Fruit fly (Drosophila melanogaster) whole organism, prepupa: ENCODE results near the gene Culd.

Source experiments
- CG10631 ChIP-seq: fragments of 200-800 bp; sonication (Bioruptor generic); optimal IDR thresholded peaks from 2 replicates; lab custom pipeline; 2016; ENCODE audit warnings: missing biosample characterization, missing genetic modification characterization
- CG11294 ChIP-seq: fragments of 200-800 bp; sonication (Bioruptor generic); IDR thresholded peaks from 2 replicates; pipeline ENCODE4 v1.3.6; 2022; ENCODE audit warnings: missing biosample characterization, missing genetic modification characterization
- CG11902 ChIP-seq: fragments of 200-800 bp; sonication (Bioruptor generic); optimal IDR thresholded peaks from 3 replicates; lab custom pipeline; 2016; ENCODE audit warnings: missing biosample characterization, missing genetic modification characterization
- CG15336 ChIP-seq: fragments of 200-800 bp; sonication (Bioruptor generic); IDR thresholded peaks from 2 replicates; pipeline ENCODE4 v1.3.6; 2022; ENCODE audit warnings: missing biosample characterization, missing genetic modification characterization
- CG3032 ChIP-seq: fragments of 200-800 bp; optimal IDR thresholded peaks from 2 replicates; lab custom pipeline; 2019; ENCODE audit warnings: missing biosample characterization, mild to moderate bottlenecking, missing genetic modification characterization, moderate library complexity
- CG31627 ChIP-seq: fragments of 200-800 bp; sonication (Bioruptor generic); optimal IDR thresholded peaks from 3 replicates; lab custom pipeline; 2016; ENCODE audit warnings: missing biosample characterization, missing genetic modification characterization
- CG34406 ChIP-seq: fragments of 200-800 bp; sonication (Bioruptor generic); optimal IDR thresholded peaks from 3 replicates; lab custom pipeline; 2016; ENCODE audit warnings: missing biosample characterization, missing genetic modification characterization
- CG3919 ChIP-seq: fragments of 200-800 bp; sonication (Bioruptor generic); optimal IDR thresholded peaks from 3 replicates; lab custom pipeline; 2016; ENCODE audit warnings: missing biosample characterization, missing genetic modification characterization
- CG4318 ChIP-seq: fragments of 200-800 bp; sonication (Bioruptor generic); optimal IDR thresholded peaks from 3 replicates; lab custom pipeline; 2017; ENCODE audit warnings: missing biosample characterization, mild to moderate bottlenecking, missing genetic modification characterization
- CG6163 ChIP-seq: fragments of 200-800 bp; sonication (Bioruptor generic); IDR thresholded peaks from 3 replicates; pipeline ENCODE4 v1.3.6; 2022; ENCODE audit warnings: missing biosample characterization, missing genetic modification characterization
- CG6276 ChIP-seq: fragments of 200-800 bp; sonication (Bioruptor generic); optimal IDR thresholded peaks from 2 replicates; lab custom pipeline; 2017; ENCODE audit warnings: missing biosample characterization, mild to moderate bottlenecking, missing genetic modification characterization
- CG6808 ChIP-seq: fragments of 200-800 bp; sonication (Bioruptor generic); optimal IDR thresholded peaks from 3 replicates; lab custom pipeline; 2017; ENCODE audit warnings: missing biosample characterization, missing genetic modification characterization, mild to moderate bottlenecking, moderate library complexity, missing genetic modification reagents
- CG6854 ChIP-seq: fragments of 200-800 bp; sonication (Bioruptor generic); optimal IDR thresholded peaks from 2 replicates; lab custom pipeline; 2017; ENCODE audit warnings: missing biosample characterization, mild to moderate bottlenecking, missing genetic modification characterization
- CG7368 ChIP-seq: fragments of 200-800 bp; sonication (Bioruptor generic); optimal IDR thresholded peaks from 3 replicates; lab custom pipeline; 2016; ENCODE audit warnings: missing biosample characterization, missing genetic modification characterization
- CG8319 ChIP-seq: fragments of 200-800 bp; sonication (Bioruptor generic); optimal IDR thresholded peaks from 3 replicates; lab custom pipeline; 2016; ENCODE audit warnings: missing biosample characterization, missing genetic modification characterization
- CG8632 ChIP-seq: fragments of 200-800 bp; sonication (Bioruptor generic); optimal IDR thresholded peaks from 3 replicates; lab custom pipeline; 2016; ENCODE audit warnings: missing biosample characterization, missing genetic modification characterization
- CG9139 ChIP-seq: fragments of 200-800 bp; sonication (Bioruptor generic); optimal IDR thresholded peaks from 3 replicates; lab custom pipeline; 2017; ENCODE audit warnings: missing biosample characterization, mild to moderate bottlenecking, missing genetic modification characterization
- Eip78C ChIP-seq: fragments of 200-800 bp; sonication (Bioruptor generic); peaks from one replicate; lab custom pipeline; 2016; ENCODE audit warnings: missing biosample characterization, missing genetic modification characterization
- Ets21C ChIP-seq: fragments of 200-800 bp; sonication (Bioruptor generic); optimal IDR thresholded peaks from 3 replicates; lab custom pipeline; 2016; ENCODE audit warnings: missing biosample characterization, missing genetic modification characterization
- Ets96B ChIP-seq: fragments of 200-800 bp; optimal IDR thresholded peaks from 2 replicates; lab custom pipeline; 2019; ENCODE audit warnings: missing biosample characterization, mild to moderate bottlenecking, missing genetic modification characterization, moderate library complexity
- Gug ChIP-seq: fragments of 200-800 bp; sonication (Bioruptor generic); IDR thresholded peaks from 2 replicates; pipeline ENCODE4 v1.3.6; 2022; ENCODE audit warnings: missing biosample characterization, missing genetic modification characterization
- Hr39 ChIP-seq: fragments of 200-800 bp; sonication (Bioruptor generic); optimal IDR thresholded peaks from 2 replicates; lab custom pipeline; 2016; ENCODE audit warnings: missing biosample characterization, missing genetic modification characterization
- Hr4 ChIP-seq: fragments of 200-800 bp; sonication (Bioruptor generic); optimal IDR thresholded peaks from 3 replicates; lab custom pipeline; 2016; ENCODE audit warnings: missing biosample characterization, missing genetic modification characterization
- Lpt ChIP-seq: fragments of 200-800 bp; sonication (Bioruptor generic); optimal IDR thresholded peaks from 3 replicates; lab custom pipeline; 2016; ENCODE audit warnings: missing biosample characterization, missing genetic modification characterization
- Met ChIP-seq: fragments of 200-800 bp; sonication (Bioruptor generic); optimal IDR thresholded peaks from 3 replicates; lab custom pipeline; 2016; ENCODE audit warnings: missing biosample characterization, missing genetic modification characterization
- OdsH ChIP-seq: fragments of 200-800 bp; sonication (Bioruptor generic); optimal IDR thresholded peaks from 3 replicates; lab custom pipeline; 2016; ENCODE audit warnings: missing biosample characterization, missing genetic modification characterization
- Smox ChIP-seq: fragments of 200-800 bp; sonication (Bioruptor generic); optimal IDR thresholded peaks from 3 replicates; lab custom pipeline; 2016; ENCODE audit warnings: missing biosample characterization, missing genetic modification characterization
- Sox102F ChIP-seq: fragments of 200-800 bp; sonication (Bioruptor generic); optimal IDR thresholded peaks from 2 replicates; lab custom pipeline; 2016; ENCODE audit warnings: missing biosample characterization, mild to moderate bottlenecking, missing genetic modification characterization
- Sox14 ChIP-seq: fragments of 200-800 bp; sonication (Bioruptor generic); optimal IDR thresholded peaks from 3 replicates; lab custom pipeline; 2016; ENCODE audit warnings: missing biosample characterization, missing genetic modification characterization
- Sox15 ChIP-seq: fragments of 200-800 bp; sonication (Bioruptor generic); optimal IDR thresholded peaks from 3 replicates; lab custom pipeline; 2016; ENCODE audit warnings: missing biosample characterization, missing genetic modification characterization
- achi ChIP-seq: fragments of 200-800 bp; sonication (Bioruptor generic); optimal IDR thresholded peaks from 3 replicates; lab custom pipeline; 2016; ENCODE audit warnings: missing biosample characterization, missing genetic modification characterization
- cyc ChIP-seq: fragments of 200-800 bp; sonication (Bioruptor generic); optimal IDR thresholded peaks from 3 replicates; lab custom pipeline; 2016; ENCODE audit warnings: missing biosample characterization, missing genetic modification characterization
- eg ChIP-seq: fragments of 200-800 bp; sonication (Bioruptor generic); IDR thresholded peaks from 3 replicates; pipeline ENCODE4 v1.3.6; 2022; ENCODE audit warnings: missing biosample characterization, missing genetic modification characterization
- esn ChIP-seq: fragments of 200-800 bp; sonication (Bioruptor generic); optimal IDR thresholded peaks from 2 replicates; lab custom pipeline; 2016; ENCODE audit warnings: missing biosample characterization, mild to moderate bottlenecking, missing genetic modification characterization, moderate library complexity
- fkh ChIP-seq: fragments of 200-800 bp; sonication (Bioruptor generic); optimal IDR thresholded peaks from 3 replicates; lab custom pipeline; 2017; ENCODE audit warnings: missing biosample characterization, mild to moderate bottlenecking, missing genetic modification characterization, moderate library complexity
- lz ChIP-seq: fragments of 200-800 bp; sonication (Bioruptor generic); optimal IDR thresholded peaks from 3 replicates; lab custom pipeline; 2016; ENCODE audit warnings: missing biosample characterization, missing genetic modification characterization
- pdm3 ChIP-seq: fragments of 200-800 bp; sonication (Bioruptor generic); optimal IDR thresholded peaks from 3 replicates; lab custom pipeline; 2016; ENCODE audit warnings: missing biosample characterization, missing genetic modification characterization
- spab ChIP-seq: fragments of 200-800 bp; sonication (Bioruptor generic); optimal IDR thresholded peaks from 2 replicates; lab custom pipeline; 2017; ENCODE audit warnings: missing biosample characterization, mild to moderate bottlenecking, missing genetic modification characterization, missing genetic modification reagents
- svp ChIP-seq: fragments of 200-800 bp; sonication (Bioruptor generic); peaks from one replicate; lab custom pipeline; 2016; ENCODE audit warnings: missing biosample characterization, missing genetic modification characterization
- topi ChIP-seq: fragments of 200-800 bp; sonication (Bioruptor generic); optimal IDR thresholded peaks from 3 replicates; lab custom pipeline; 2016; ENCODE audit warnings: missing biosample characterization, missing genetic modification characterization

Gene Culd

DNA sequence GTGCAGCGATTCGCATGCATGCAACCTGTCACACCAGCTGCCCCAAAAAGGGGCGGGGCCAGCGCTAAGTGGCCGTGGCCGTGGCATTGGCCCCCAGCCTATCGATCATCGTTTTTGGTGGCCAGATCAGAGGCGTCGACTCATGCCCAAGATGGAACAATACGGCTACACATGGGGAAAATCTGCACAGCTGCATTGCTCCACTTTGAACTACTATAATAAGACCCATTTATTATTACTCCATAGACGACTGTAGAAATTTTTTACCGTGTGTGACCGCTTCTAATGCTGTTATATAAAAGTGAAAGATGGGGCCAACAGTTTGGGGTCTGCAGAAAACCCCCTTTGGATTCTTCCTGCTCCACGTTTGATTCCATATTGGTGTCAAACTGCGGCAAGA, 27.9 kb upstream of the Culd start (continued):
- TF ChIP-seq achi (GFP tag; lab: Kevin White, UChicago) (peak; percentile 27), Met (no peak), Hr4 (GFP tag; lab: Kevin White, UChicago) (peak; percentile 69), Eip78C (GFP tag; lab: Kevin White, UChicago) (peak; percentile 59), lz (no peak)

DNA sequence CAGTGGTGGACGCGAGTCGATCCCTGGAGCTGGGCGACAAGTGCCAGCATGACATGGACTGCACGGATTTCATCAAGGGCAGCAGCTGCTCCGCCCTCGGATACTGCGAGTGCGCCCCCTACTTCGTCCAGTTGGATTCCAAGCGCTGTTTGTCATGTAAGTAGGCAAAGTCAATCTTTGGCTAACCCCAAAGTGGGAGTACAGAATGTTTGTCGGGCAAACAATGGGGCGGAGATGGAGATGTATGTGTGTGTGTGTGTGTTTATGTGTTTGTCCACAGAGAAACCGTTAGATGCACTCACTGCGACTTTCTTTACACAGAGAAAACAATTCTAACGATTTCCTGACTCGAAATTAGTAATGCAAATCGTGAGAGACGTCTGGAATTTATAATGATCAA, 23.1 kb upstream of the Culd start:
- TF ChIP-seq fkh (GFP tag; lab: Kevin White, UChicago), result peak; percentile 50
- TF ChIP-seq Gug, result no peak

DNA sequence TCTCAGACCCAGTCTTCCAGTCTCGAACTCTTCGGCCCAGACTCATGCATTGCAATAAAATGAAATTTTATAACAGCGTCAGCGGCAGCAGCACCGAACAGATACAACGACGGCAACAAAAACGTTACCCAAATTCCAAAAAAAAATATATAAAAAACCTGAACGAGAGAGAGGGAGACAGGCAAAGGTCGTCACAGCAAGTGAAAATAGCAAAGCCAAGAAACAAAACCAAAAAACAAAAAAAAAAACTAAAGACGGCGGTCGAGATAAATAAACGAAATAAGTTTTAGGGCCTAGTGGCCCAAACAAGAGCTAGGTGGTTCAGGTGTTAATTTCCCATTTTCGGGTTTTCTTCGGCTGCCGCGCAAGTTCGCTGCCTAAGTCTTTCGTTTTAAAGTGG, 18.0 kb upstream of the Culd start:
- TF ChIP-seq Hr4 (GFP tag; lab: Kevin White, UChicago) (no peak), topi (no peak)

DNA sequence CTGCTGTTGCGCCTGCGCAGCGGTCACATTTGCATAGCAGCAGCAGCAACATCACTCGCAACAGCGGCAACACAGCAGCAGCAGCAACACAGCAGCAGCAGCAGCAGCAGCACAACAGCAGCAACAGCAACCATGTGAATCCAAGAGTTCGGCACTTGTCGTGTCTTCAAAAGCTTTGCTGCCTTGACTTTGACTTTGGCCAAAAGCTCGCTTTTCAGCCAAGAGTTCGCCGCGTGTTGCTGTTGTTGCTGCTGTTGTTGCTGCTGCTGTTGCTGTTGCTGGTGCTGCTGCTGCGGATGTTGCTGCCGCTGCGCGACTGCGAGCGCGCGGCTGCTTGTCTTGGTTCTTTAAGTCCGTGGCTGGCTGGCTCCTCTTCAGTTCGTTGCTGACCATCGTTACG, 15.9 kb upstream of the Culd start, which contains the start of gene ImpE1:
ImpE1 (plus strand) TSS at position 371 of the 400 bp plus-strand sequence.
- peak; percentile 49 for TF ChIP-seq CG6854
- TF ChIP-seq Gug, result no peak
- TF ChIP-seq Sox102F (GFP tag; lab: Kevin White, UChicago), result peak; percentile 35
- TF ChIP-seq topi, result no peak
- TF ChIP-seq Ets21C (GFP tag; lab: Kevin White, UChicago), result no peak
- peak; percentile 45 for TF ChIP-seq Eip78C (GFP tag; lab: Kevin White, UChicago)
- TF ChIP-seq CG3919 (GFP tag; lab: Kevin White, UChicago), result peak; percentile 74

DNA sequence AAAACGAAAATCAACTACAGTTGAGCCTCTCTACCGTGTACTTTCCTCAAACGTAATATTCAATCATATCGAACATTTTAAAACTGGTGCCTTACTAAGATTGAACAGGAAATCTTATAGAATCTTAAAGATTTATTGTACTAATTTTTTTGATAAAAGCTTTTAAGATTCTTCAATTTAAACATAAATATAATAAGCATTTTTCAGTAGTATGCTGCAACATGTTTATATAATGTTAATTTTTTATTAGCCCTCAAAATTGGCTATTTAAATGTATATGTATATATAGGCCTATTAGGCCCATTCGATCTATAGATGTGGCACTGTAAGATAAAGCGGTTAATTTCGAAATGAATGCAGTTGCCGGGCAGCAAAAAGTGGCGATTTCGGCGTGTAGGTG, 15.4 kb upstream of the Culd start:
- no peak for TF ChIP-seq Sox15 (GFP tag; lab: Kevin White, UChicago)
- TF ChIP-seq CG11294 (GFP tag; lab: Robert Waterston, UW), result no peak
- no peak for TF ChIP-seq Sox14 (GFP tag; lab: Kevin White, UChicago)
- peak; percentile 56 for TF ChIP-seq svp (GFP tag; lab: Kevin White, UChicago)
- no peak for TF ChIP-seq Hr39 (GFP tag; lab: Kevin White, UChicago)
- no peak for TF ChIP-seq Smox (GFP tag; lab: Kevin White, UChicago)
- TF ChIP-seq Eip78C (GFP tag; lab: Kevin White, UChicago), result peak; percentile 62
- TF ChIP-seq Sox102F (GFP tag; lab: Kevin White, UChicago), result no peak
- TF ChIP-seq CG15336 (GFP tag; lab: Robert Waterston, UW), result no peak

DNA sequence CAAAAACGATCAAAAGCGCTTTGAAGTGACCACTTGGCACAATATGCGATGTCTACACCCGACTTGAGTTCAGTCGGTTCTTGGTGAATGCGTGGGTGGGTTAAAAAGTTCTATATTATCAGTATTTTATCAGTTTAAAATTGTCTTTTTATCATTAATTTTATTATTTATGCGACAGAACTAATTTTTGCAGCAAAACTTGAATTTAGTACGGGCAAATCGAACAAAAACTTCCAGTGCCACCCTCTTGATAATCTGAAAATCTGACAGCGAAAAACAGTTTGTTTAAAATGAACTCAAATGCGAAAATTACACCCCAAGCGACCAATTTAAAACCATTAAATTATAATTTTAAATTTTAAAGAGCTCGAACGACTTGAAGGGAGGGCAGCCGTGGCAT, 14.8 kb upstream of the Culd start:
- no peak for TF ChIP-seq spab (GFP tag; lab: Kevin White, UChicago)
- no peak for TF ChIP-seq CG34406 (GFP tag; lab: Kevin White, UChicago)
- no peak for TF ChIP-seq CG6808
- peak; percentile 14 for TF ChIP-seq OdsH (GFP tag; lab: Kevin White, UChicago)
- no peak for TF ChIP-seq CG7368
- no peak for TF ChIP-seq CG4318 (GFP tag; lab: Kevin White, UChicago)
- TF ChIP-seq Eip78C (GFP tag; lab: Kevin White, UChicago), result peak; percentile 80
- peak; percentile 64 for TF ChIP-seq topi
- TF ChIP-seq CG15336 (GFP tag; lab: Robert Waterston, UW), result no peak
- peak; percentile 4 for TF ChIP-seq CG3919 (GFP tag; lab: Kevin White, UChicago)
- TF ChIP-seq Hr39 (GFP tag; lab: Kevin White, UChicago), result peak; percentile 58
- no peak for TF ChIP-seq CG9139 (GFP tag; lab: Kevin White, UChicago)
- TF ChIP-seq cyc (GFP tag; lab: Kevin White, UChicago), result peak; percentile 51
- TF ChIP-seq CG11902, result no peak
- TF ChIP-seq Met, result peak; percentile 73
- peak; percentile 44 for TF ChIP-seq Sox14 (GFP tag; lab: Kevin White, UChicago)
- no peak for TF ChIP-seq Gug
- no peak for TF ChIP-seq eg (GFP tag; lab: Robert Waterston, UW)
- peak; percentile 66 for TF ChIP-seq CG31627 (GFP tag; lab: Kevin White, UChicago)
- peak; percentile 54 for TF ChIP-seq Ets21C (GFP tag; lab: Kevin White, UChicago)
- no peak for TF ChIP-seq CG8319 (GFP tag; lab: Kevin White, UChicago)
- peak; percentile 64 for TF ChIP-seq Smox (GFP tag; lab: Kevin White, UChicago)
- peak; percentile 70 for TF ChIP-seq Sox102F (GFP tag; lab: Kevin White, UChicago)
- no peak for TF ChIP-seq Ets96B (tag; lab: Kevin White, UChicago)
- no peak for TF ChIP-seq CG6276 (GFP tag; lab: Kevin White, UChicago)
- no peak for TF ChIP-seq CG6163 (GFP tag; lab: Robert Waterston, UW)
- peak; percentile 61 for TF ChIP-seq esn (GFP tag; lab: Kevin White, UChicago)
- no peak for TF ChIP-seq CG11294 (GFP tag; lab: Robert Waterston, UW)
- peak; percentile 10 for TF ChIP-seq pdm3 (GFP tag; lab: Kevin White, UChicago)
- TF ChIP-seq CG3032 (tag; lab: Kevin White, UChicago), result no peak
- TF ChIP-seq CG6854, result no peak
- TF ChIP-seq Hr4 (GFP tag; lab: Kevin White, UChicago), result no peak
- no peak for TF ChIP-seq CG10631 (GFP tag; lab: Kevin White, UChicago)
- TF ChIP-seq Lpt, result no peak
- no peak for TF ChIP-seq fkh (GFP tag; lab: Kevin White, UChicago)
- TF ChIP-seq svp (GFP tag; lab: Kevin White, UChicago), result peak; percentile 86
- peak; percentile 4 for TF ChIP-seq CG8632 (GFP tag; lab: Kevin White, UChicago)
- no peak for TF ChIP-seq Sox15 (GFP tag; lab: Kevin White, UChicago)
